Worm (Caenorhabditis elegans) whole organism, late embryonic: ENCODE data around the gene cct-5.

ENCODE experiments used
- F13H6.1 ChIP-seq: sonication (generic microtip); optimal IDR thresholded peaks from 2 replicates; lab custom pipeline; 2016; ENCODE audit warnings: missing genetic modification characterization, missing compliant biosample characterization
- K09A11.1 ChIP-seq: sonication (generic microtip); optimal IDR thresholded peaks from 2 replicates; lab custom pipeline; 2017; ENCODE audit warnings: antibody characterized with exemption, mild to moderate bottlenecking, missing genetic modification characterization, missing compliant biosample characterization; ENCODE audit not compliant: insufficient read depth
- ceh-14 ChIP-seq: sonication (generic microtip); optimal IDR thresholded peaks from 2 replicates; lab custom pipeline; 2016; ENCODE audit warnings: missing genotype, missing genetic modification characterization, missing compliant biosample characterization
- ceh-18 ChIP-seq: sonication (generic microtip); optimal IDR thresholded peaks from 2 replicates; lab custom pipeline; 2016; ENCODE audit warnings: missing genetic modification characterization, missing compliant biosample characterization
- ceh-19 ChIP-seq: fragments of 200-800 bp; sonication (Bioruptor generic); optimal IDR thresholded peaks from 2 replicates; lab custom pipeline; 2018; ENCODE audit warnings: mild to moderate bottlenecking, missing genetic modification characterization, missing compliant biosample characterization
- ceh-2 ChIP-seq: sonication (generic microtip); optimal IDR thresholded peaks from 2 replicates; lab custom pipeline; 2016; ENCODE audit warnings: missing genotype, missing genetic modification characterization, missing compliant biosample characterization
- ceh-22 ChIP-seq: sonication (generic microtip); optimal IDR thresholded peaks from 2 replicates; lab custom pipeline; 2017; ENCODE audit warnings: missing biosample characterization, missing genetic modification characterization
- ceh-24 ChIP-seq: sonication (generic microtip); optimal IDR thresholded peaks from 2 replicates; lab custom pipeline; 2016; ENCODE audit warnings: mild to moderate bottlenecking, missing genetic modification characterization, missing compliant biosample characterization
- ceh-31 ChIP-seq: sonication (generic microtip); optimal IDR thresholded peaks from 2 replicates; lab custom pipeline; 2016; ENCODE audit warnings: missing genetic modification characterization, missing compliant biosample characterization
- ceh-45 ChIP-seq: fragments of 200-800 bp; sonication (Bioruptor generic); IDR thresholded peaks from 2 replicates; pipeline ENCODE4 v1.3.6; 2022; ENCODE audit warnings: missing genetic modification reagents, missing genetic modification characterization, missing compliant biosample characterization
- ceh-48 ChIP-seq: sonication (generic microtip); optimal IDR thresholded peaks from 2 replicates; lab custom pipeline; 2016; ENCODE audit warnings: missing genetic modification characterization, inconsistent platforms, missing compliant biosample characterization
- ceh-6 ChIP-seq: fragments of 200-800 bp; sonication (Bioruptor generic); optimal IDR thresholded peaks from 2 replicates; lab custom pipeline; 2018; ENCODE audit warnings: mild to moderate bottlenecking, missing genetic modification characterization, missing compliant biosample characterization
- che-1 ChIP-seq: sonication (generic microtip); optimal IDR thresholded peaks from 2 replicates; lab custom pipeline; 2016; ENCODE audit warnings: mild to moderate bottlenecking, missing genetic modification characterization, missing compliant biosample characterization
- elt-2 ChIP-seq: sonication (generic microtip); optimal IDR thresholded peaks from 2 replicates; lab custom pipeline; 2016; ENCODE audit warnings: missing genetic modification reagents, missing genetic modification characterization, missing compliant biosample characterization
- elt-4 ChIP-seq: sonication (generic microtip); optimal IDR thresholded peaks from 2 replicates; lab custom pipeline; 2016; ENCODE audit warnings: missing genetic modification characterization, missing compliant biosample characterization
- ets-4 ChIP-seq: sonication (generic microtip); optimal IDR thresholded peaks from 2 replicates; lab custom pipeline; 2016; ENCODE audit warnings: missing genetic modification characterization, missing compliant biosample characterization
- fkh-10 ChIP-seq: fragments of 150-350 bp; optimal IDR thresholded peaks from 2 replicates; lab custom pipeline; 2014; ENCODE audit warnings: missing biosample characterization, missing genetic modification reagents, missing genetic modification characterization
- fkh-6 ChIP-seq: sonication (generic microtip); optimal IDR thresholded peaks from 2 replicates; lab custom pipeline; 2016; ENCODE audit warnings: missing genetic modification characterization, missing compliant biosample characterization
- hlh-15 ChIP-seq: sonication (generic microtip); optimal IDR thresholded peaks from 2 replicates; lab custom pipeline; 2016; ENCODE audit warnings: missing genetic modification characterization, missing compliant biosample characterization
- lin-11 ChIP-seq: fragments of 200-800 bp; sonication (Bioruptor generic); optimal IDR thresholded peaks from 2 replicates; lab custom pipeline; 2018; ENCODE audit warnings: mild to moderate bottlenecking, missing genetic modification characterization, missing compliant biosample characterization
- nfya-1 ChIP-seq: sonication (generic microtip); optimal IDR thresholded peaks from 2 replicates; lab custom pipeline; 2017; ENCODE audit warnings: missing genetic modification characterization, mild to moderate bottlenecking, missing compliant biosample characterization, antibody characterized with exemption, moderate library complexity
- nhr-11 ChIP-seq: fragments of 150-350 bp; optimal IDR thresholded peaks from 2 replicates; lab custom pipeline; 2014; ENCODE audit warnings: missing biosample characterization, missing genetic modification characterization
- nhr-232 ChIP-seq: sonication (generic microtip); optimal IDR thresholded peaks from 2 replicates; lab custom pipeline; 2016; ENCODE audit warnings: missing genetic modification characterization, missing compliant biosample characterization
- npax-4 ChIP-seq: sonication (generic microtip); optimal IDR thresholded peaks from 2 replicates; lab custom pipeline; 2016; ENCODE audit warnings: missing genetic modification characterization, missing compliant biosample characterization
- odd-2 ChIP-seq: sonication (generic microtip); optimal IDR thresholded peaks from 2 replicates; lab custom pipeline; 2017; ENCODE audit warnings: antibody characterized with exemption, mild to moderate bottlenecking, missing genetic modification characterization, missing compliant biosample characterization
- pag-3 ChIP-seq: sonication (generic microtip); optimal IDR thresholded peaks from 2 replicates; lab custom pipeline; 2016; ENCODE audit warnings: missing compliant biosample characterization, missing genetic modification characterization, borderline replicate concordance
- pat-9 ChIP-seq: fragments of 200-800 bp; sonication (Bioruptor generic); optimal IDR thresholded peaks from 2 replicates; lab custom pipeline; 2018; ENCODE audit warnings: mild to moderate bottlenecking, missing genetic modification characterization, moderate library complexity, missing compliant biosample characterization
- pax-1 ChIP-seq: fragments of 150-350 bp; optimal IDR thresholded peaks from 2 replicates; lab custom pipeline; 2014; ENCODE audit warnings: missing biosample characterization, missing genetic modification characterization
- pha-2 ChIP-seq: sonication (generic microtip); optimal IDR thresholded peaks from 2 replicates; lab custom pipeline; 2017; ENCODE audit warnings: mild to moderate bottlenecking, missing genetic modification characterization, missing compliant biosample characterization
- pros-1 ChIP-seq: fragments of 150-350 bp; optimal IDR thresholded peaks from 2 replicates; lab custom pipeline; 2014; ENCODE audit warnings: missing biosample characterization, missing genetic modification reagents, missing genetic modification characterization
- sox-2 ChIP-seq: fragments of 200-800 bp; sonication (Bioruptor generic); IDR thresholded peaks from 2 replicates; pipeline ENCODE4 v1.3.6; 2022; ENCODE audit warnings: missing genetic modification reagents, missing genetic modification characterization, missing compliant biosample characterization
- sox-4 ChIP-seq: sonication (generic microtip); optimal IDR thresholded peaks from 2 replicates; lab custom pipeline; 2017; ENCODE audit warnings: mild to moderate bottlenecking, missing genetic modification characterization, inconsistent platforms, missing compliant biosample characterization
- syd-9 ChIP-seq: sonication (generic microtip); optimal IDR thresholded peaks from 2 replicates; lab custom pipeline; 2016; ENCODE audit warnings: mild to moderate bottlenecking, missing genetic modification characterization, moderate library complexity, missing compliant biosample characterization
- tbx-2 ChIP-seq: sonication (generic microtip); optimal IDR thresholded peaks from 2 replicates; lab custom pipeline; 2016; ENCODE audit warnings: missing genetic modification characterization, missing compliant biosample characterization
- tbx-7 ChIP-seq: sonication (generic microtip); optimal IDR thresholded peaks from 2 replicates; lab custom pipeline; 2016; ENCODE audit warnings: missing genotype, missing genetic modification characterization, missing compliant biosample characterization
- ttx-3 ChIP-seq: sonication (generic microtip); optimal IDR thresholded peaks from 2 replicates; lab custom pipeline; 2016; ENCODE audit warnings: missing genetic modification reagents, missing genetic modification characterization, missing compliant biosample characterization
- unc-3 ChIP-seq, 2 experiments: fragments of 200-800 bp in 1 of 2; sonication (Bioruptor generic) in 1 of 2; sonication (generic microtip) in 1 of 2; conservative IDR thresholded peaks in 1 of 2; optimal IDR thresholded peaks in 1 of 2; 2 replicates each; pipeline versions ENCODE4 v1.3.6 to Lab custom; 2016 to 2022; ENCODE audit warnings: missing compliant biosample characterization in 2 of 2, missing genetic modification characterization in 2 of 2, missing genetic modification reagents in 1 of 2
- ztf-16 ChIP-seq: sonication (generic microtip); optimal IDR thresholded peaks from 2 replicates; lab custom pipeline; 2017; ENCODE audit warnings: missing genetic modification characterization, missing compliant biosample characterization

Gene cct-5

DNA sequence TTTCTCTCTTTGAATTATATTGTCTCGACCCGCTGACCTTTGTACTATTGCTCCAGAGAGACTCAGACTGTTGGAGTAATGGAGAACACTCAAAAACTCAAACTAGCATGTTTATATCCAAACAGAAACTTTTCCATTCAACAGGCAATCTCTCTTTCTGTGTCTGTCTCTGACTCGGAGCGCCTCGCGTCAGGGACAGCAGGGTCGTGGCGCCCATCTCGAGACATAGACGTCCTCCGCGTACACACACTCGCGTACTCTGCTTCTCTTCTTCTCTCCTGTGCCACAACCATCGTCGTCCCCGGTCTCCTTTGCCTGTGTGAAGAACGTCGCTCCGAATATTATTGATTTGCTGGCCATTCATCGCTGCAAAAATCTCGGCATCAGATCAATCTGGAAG lies 44.0 kb upstream of the cct-5 start:
- TF ChIP-seq unc-3 (GFP tag; conservative IDR thresholded peaks at IDR 0.05; lab: Robert Waterston, UW) (no peak), unc-3 (tag; optimal IDR thresholded peaks at IDR 0.05; lab: Kevin White, UChicago) (no peak), pag-3 (tag; lab: Kevin White, UChicago) (no peak), elt-4 (tag; lab: Kevin White, UChicago) (no peak), fkh-10 (no peak), odd-2 (no peak), ceh-18 (peak; percentile 34), ceh-14 (tag; lab: Kevin White, UChicago) (no peak), ceh-2 (peak; percentile 25), sox-2 (GFP tag; lab: Robert Waterston, UW) (no peak)

DNA sequence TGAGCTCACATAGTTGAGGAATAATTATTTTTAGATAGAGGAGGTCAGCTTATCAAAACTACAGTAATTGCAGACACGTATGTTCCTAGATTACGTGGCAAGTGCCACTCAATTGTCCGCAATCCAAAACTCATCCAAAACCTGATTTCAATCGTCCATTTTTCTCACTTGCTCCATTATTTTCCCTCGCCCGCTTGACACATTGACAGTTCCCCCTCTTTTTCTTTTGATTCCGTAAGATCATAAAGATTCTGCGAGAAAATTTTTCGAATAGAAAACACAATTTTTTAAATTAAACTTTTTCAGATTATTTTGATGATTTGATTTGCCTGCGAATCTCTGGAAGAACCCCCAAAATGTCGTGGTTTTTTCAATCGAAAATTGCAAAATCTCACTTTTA lies 40.8 kb upstream of the cct-5 start, which contains the start of gene M88.4:
Gene M88.4, plus strand, starts transcription at position 301 of the 400 bp plus-strand sequence.
- TF ChIP-seq pag-3 (tag; lab: Kevin White, UChicago) (no peak), ztf-16 (tag; lab: Kevin White, UChicago) (no peak), ceh-14 (tag; lab: Kevin White, UChicago) (no peak), F13H6.1 (tag; lab: Kevin White, UChicago) (no peak), fkh-10 (no peak), ceh-24 (tag; lab: Kevin White, UChicago) (no peak), ceh-6 (GFP tag; lab: Kevin White, UChicago) (no peak), hlh-15 (tag; lab: Kevin White, UChicago) (no peak), ceh-45 (no peak), nhr-11 (tag; lab: Kevin White, UChicago) (no peak), che-1 (tag; lab: Kevin White, UChicago) (no peak), elt-4 (tag; lab: Kevin White, UChicago) (no peak), npax-4 (tag; lab: Kevin White, UChicago) (no peak), nhr-232 (no peak), tbx-7 (tag; lab: Kevin White, UChicago) (no peak), ceh-2 (no peak), ceh-19 (GFP tag; lab: Kevin White, UChicago) (no peak)
- TF ChIP-seq, all 69 proteins: peak for 0

DNA sequence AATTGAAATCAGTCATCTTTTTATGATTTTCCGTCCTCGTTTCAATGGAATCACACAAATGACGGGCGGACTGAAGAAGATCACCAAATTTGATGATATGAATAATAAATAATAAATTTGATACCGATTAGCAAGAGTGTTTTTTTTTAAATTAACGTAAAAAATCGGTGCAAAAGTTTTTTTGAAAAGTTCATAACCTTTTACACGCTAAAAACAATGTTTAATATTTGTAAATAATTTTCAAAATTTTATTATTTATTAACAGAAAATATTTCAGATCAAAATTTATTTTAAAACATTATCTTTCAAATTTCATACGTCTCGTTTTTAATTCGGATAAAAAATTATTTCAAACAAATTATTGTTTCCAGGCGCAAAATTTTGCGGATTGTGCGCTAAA lies 37.0 kb upstream of the cct-5 start, which contains the start of gene M88.3:
Gene M88.3, minus strand, starts transcription at position 101 of the 400 bp plus-strand sequence.
- no peak for TF ChIP-seq ceh-45
- no peak for TF ChIP-seq ceh-22 (tag; lab: Kevin White, UChicago)
- no peak for TF ChIP-seq ceh-24 (tag; lab: Kevin White, UChicago)
- no peak for TF ChIP-seq ceh-14 (tag; lab: Kevin White, UChicago)
- no peak for TF ChIP-seq pax-1 (tag; lab: Kevin White, UChicago)
- TF ChIP-seq pag-3 (tag; lab: Kevin White, UChicago), result no peak
- no peak for TF ChIP-seq pha-2 (tag; lab: Kevin White, UChicago)
- TF ChIP-seq fkh-6 (tag; lab: Kevin White, UChicago), result no peak
- no peak for TF ChIP-seq lin-11 (tag; lab: Kevin White, UChicago)
- no peak for TF ChIP-seq pros-1 (tag; lab: Kevin White, UChicago)

DNA sequence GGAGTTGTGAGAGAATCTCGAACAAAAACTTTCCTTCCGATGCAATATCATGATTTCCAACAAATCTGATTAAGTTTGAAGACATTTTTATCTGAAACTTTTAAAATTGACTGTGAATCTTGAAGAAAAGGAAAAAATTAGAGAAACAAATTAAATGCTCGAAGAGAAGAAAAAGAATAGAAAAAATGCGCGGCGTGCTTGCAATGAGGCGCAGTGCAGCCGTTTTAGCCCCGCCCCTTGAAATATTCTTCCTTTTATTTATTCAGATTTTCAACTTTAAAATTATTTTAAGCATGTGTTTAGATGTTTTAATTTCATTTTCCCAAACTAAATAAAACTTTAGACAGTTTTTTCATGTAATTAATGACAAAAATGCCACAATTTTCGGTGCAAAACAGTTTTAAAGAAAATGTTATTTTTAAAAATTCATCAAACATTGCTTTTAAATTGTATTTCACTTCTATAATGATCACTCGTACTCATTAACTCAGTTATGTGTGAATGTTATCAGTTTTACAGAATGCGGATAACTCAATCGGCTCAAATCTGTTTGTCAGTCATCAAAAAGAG lies 34.5 kb upstream of the cct-5 start, which contains the start of the genes mrps-34 and cisd-3.1:
Gene mrps-34, minus strand, starts transcription at position 91 of the 570 bp plus-strand sequence.
Gene cisd-3.1, plus strand, starts transcription at position 520 of the 570 bp plus-strand sequence.
- TF ChIP-seq pat-9 (tag; lab: Kevin White, UChicago) (peak; percentile 22), pha-2 (tag; lab: Kevin White, UChicago) (peak; percentile 30), sox-4 (tag; lab: Kevin White, UChicago) (peak; percentile 2), K09A11.1 (peak; percentile 75), ceh-14 (tag; lab: Kevin White, UChicago) (peak; percentile 71), nfya-1 (peak; percentile 49), ceh-45 (peak; percentile 35; the same call in 1 of the 2 replicates), syd-9 (tag; lab: Kevin White, UChicago) (no peak), pros-1 (tag; lab: Kevin White, UChicago) (no peak), ttx-3 (peak; percentile 25), ceh-48 (tag; lab: Kevin White, UChicago) (no peak), tbx-7 (tag; lab: Kevin White, UChicago) (no peak), ceh-31 (tag; lab: Kevin White, UChicago) (peak; percentile 20), che-1 (tag; lab: Kevin White, UChicago) (peak; percentile 22), elt-2 (peak; percentile 66), tbx-2 (peak; percentile 55), lin-11 (tag; lab: Kevin White, UChicago) (peak; percentile 22), nhr-232 (peak; percentile 41), ets-4 (no peak)
